Worm (Caenorhabditis elegans): ENCODE results near the gene abu-10.

ce11 chrX:3791098-3791497 is 6.9 kb upstream of the abu-10 start:
- no peak for TF ChIP-seq nhr-237 (tag; optimal IDR thresholded peaks at IDR 0.05)
- TF ChIP-seq ztf-11 (tag; optimal IDR thresholded peaks at IDR 0.05): no peak
- TF ChIP-seq duxl-1 (tag; optimal IDR thresholded peaks at IDR 0.05; ENCODE audit: poor library complexity): no peak
- no peak for TF ChIP-seq ZK546.5 (tag; optimal IDR thresholded peaks at IDR 0.05)
- TF ChIP-seq spr-3 (GFP tag; optimal IDR thresholded peaks at IDR 0.05): no peak
- no peak for TF ChIP-seq mes-2 (tag; optimal IDR thresholded peaks at IDR 0.05; ENCODE audit: poor library complexity, severe bottlenecking)
- TF ChIP-seq nhr-28 (tag; optimal IDR thresholded peaks at IDR 0.05): no peak
- no peak for TF ChIP-seq nhr-41 (GFP tag; IDR thresholded peaks at IDR 0.05)
- no peak for TF ChIP-seq hlh-11 (tag; optimal IDR thresholded peaks at IDR 0.05)
- TF ChIP-seq ceh-44 (GFP tag; IDR thresholded peaks at IDR 0.05): no peak
- TF ChIP-seq snpc-4 (tag; optimal IDR thresholded peaks at IDR 0.05): no peak
- no peak for TF ChIP-seq F37D6.2 (tag; optimal IDR thresholded peaks at IDR 0.05)
